Worm (Caenorhabditis elegans): ENCODE measurements around the gene str-71.

DNA sequence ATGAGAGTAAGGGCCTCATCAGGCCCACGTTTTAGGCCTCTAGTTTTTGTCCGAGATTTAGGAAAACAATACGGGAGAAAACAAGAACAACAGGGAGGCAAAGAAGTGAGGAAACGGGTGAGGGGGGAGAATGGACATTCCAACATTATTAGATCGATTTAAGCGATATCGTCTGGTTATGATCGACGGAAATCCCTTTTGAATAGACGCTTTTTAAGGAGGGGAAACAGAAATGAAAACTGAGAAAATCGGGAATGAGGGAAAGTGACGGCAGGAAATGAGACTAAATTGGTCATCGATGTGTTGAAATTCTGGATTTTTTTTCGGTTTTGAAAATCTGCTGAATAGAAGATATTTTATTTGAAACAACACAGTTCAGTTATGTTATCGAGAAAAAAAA is 5.4 kb upstream of the str-71 start, which contains the start of gene rocf-1:
- TF ChIP-seq elt-2 (tag; optimal IDR thresholded peaks at IDR 0.05) = no peak
- no peak for TF ChIP-seq ztf-11 (tag; optimal IDR thresholded peaks at IDR 0.05)
- TF ChIP-seq unc-39 (tag; optimal IDR thresholded peaks at IDR 0.05) = no peak
- TF ChIP-seq nhr-12 (tag; optimal IDR thresholded peaks at IDR 0.05) = no peak
- no peak for TF ChIP-seq ztf-4 (tag; optimal IDR thresholded peaks at IDR 0.05)
- no peak for TF ChIP-seq unc-62 (GFP tag; optimal IDR thresholded peaks at IDR 0.05)
- TF ChIP-seq nhr-76 (tag; optimal IDR thresholded peaks at IDR 0.05) = no peak
- no peak for TF ChIP-seq nhr-25 (tag; optimal IDR thresholded peaks at IDR 0.05)

Data from whole organism, L3 larva.